Worm (Caenorhabditis elegans): ENCODE results near the gene flp-7.

DNA sequence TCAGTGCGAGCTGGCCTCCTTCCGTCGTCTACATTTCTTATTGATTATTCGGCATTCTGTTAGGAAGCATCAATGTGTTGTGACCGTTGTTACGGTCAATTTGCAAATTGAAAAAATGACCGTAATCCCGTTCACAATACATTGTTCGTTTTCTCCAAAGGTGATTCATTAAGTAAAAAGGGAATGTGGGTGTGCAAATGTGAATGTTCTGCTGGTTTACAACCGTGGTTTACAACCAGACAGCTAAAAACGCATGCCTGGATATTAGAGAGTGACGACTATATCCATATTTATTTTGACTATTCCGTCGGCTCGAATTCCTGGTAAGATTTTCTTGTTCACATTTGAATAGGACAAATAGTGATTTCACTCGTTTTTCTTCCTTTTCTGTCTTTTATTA, 33.4 kb downstream of the flp-7 start, which contains the start of gene capa-1:
- TF ChIP-seq skn-1 (tag; optimal IDR thresholded peaks at IDR 0.05) (no peak), nhr-25 (tag; optimal IDR thresholded peaks at IDR 0.05) (no peak), egl-27 (tag; optimal IDR thresholded peaks at IDR 0.05) (no peak), crh-2 (tag; optimal IDR thresholded peaks at IDR 0.05) (no peak), ZK546.5 (tag; optimal IDR thresholded peaks at IDR 0.05) (no peak), ama-1 (optimal IDR thresholded peaks at IDR 0.05) (no peak), mdl-1 (tag; optimal IDR thresholded peaks at IDR 0.05) (no peak), lin-11 (tag; optimal IDR thresholded peaks at IDR 0.05) (no peak), elt-3 (tag; optimal IDR thresholded peaks at IDR 0.05) (no peak)

All from whole organism, L2 larva.